Worm (Caenorhabditis elegans): ENCODE results near the gene F54H12.4.
A peak's percentile ranks its signal among the peaks of the same experiment; 100 is the strongest.

Gene F54H12.4

DNA sequence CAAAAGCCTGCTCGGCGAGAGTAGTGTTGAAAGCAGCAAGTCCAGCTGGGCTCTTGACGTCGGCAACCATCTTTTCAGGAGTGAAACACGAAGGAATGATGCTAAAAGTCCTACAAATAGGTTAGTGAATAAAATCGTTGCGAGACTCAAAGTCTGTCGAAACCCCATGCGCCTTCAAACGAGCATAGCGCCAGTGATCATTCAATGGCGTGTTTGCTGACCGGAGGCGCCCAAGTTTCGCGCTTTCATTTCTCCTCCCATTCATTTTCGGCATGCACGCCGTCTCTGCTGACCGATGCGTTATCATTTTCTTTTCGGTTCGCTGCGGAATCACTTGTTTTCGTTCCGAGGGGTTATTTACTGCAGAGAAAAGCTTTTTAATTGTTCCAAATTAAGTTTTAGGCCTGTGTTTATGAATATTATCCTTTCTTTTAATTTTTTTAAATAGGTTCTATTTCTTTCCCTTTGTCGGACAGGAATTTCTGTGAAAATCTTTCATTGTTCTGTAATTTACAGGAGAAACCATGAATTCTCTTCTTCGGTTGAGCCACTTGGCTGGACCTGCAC lies 10.7 kb upstream of the F54H12.4 start, which contains the start of the genes eef-1B.1 and aco-2:
TSS of gene eef-1B.1 (minus strand) at position 186 of the 567 bp plus-strand sequence.
TSS of gene aco-2 (plus strand) at position 517 of the 567 bp plus-strand sequence.
- peak; percentile 84 for TF ChIP-seq K11D2.4 (GFP tag; IDR thresholded peaks at IDR 0.05)
- peak; percentile 88 for TF ChIP-seq mcd-1 (GFP tag; IDR thresholded peaks at IDR 0.05)
- TF ChIP-seq mxl-1 (tag; optimal IDR thresholded peaks at IDR 0.05) = no peak
- no peak for TF ChIP-seq F57C9.4 (tag; optimal IDR thresholded peaks at IDR 0.05)
- no peak for TF ChIP-seq unc-62 (GFP tag; optimal IDR thresholded peaks at IDR 0.05)
- TF ChIP-seq K12H6.12 (tag; optimal IDR thresholded peaks at IDR 0.05) = peak; percentile 52
- peak; percentile 84 for TF ChIP-seq lin-40 (tag; optimal IDR thresholded peaks at IDR 0.05)
- TF ChIP-seq ceh-100 (GFP tag; IDR thresholded peaks at IDR 0.05) = peak; percentile 68
- TF ChIP-seq F49E8.2 (tag; optimal IDR thresholded peaks at IDR 0.05; ENCODE audit: insufficient read depth) = no peak
- no peak for TF ChIP-seq ceh-40 (GFP tag; IDR thresholded peaks at IDR 0.05)
- no peak for TF ChIP-seq Y56A3A.18 (GFP tag; IDR thresholded peaks at IDR 0.05)
- TF ChIP-seq zfh-2 (GFP tag; conservative IDR thresholded peaks at IDR 0.05) = peak; percentile 89
- no peak for TF ChIP-seq hlh-26 (GFP tag; conservative IDR thresholded peaks at IDR 0.05)
- TF ChIP-seq nhr-90 (tag; optimal IDR thresholded peaks at IDR 0.05) = no peak
- TF ChIP-seq lsl-1 (GFP tag; optimal IDR thresholded peaks at IDR 0.05) = peak; percentile 72
- no peak for TF ChIP-seq snpc-1.1 (tag; optimal IDR thresholded peaks at IDR 0.05; ENCODE audit: insufficient read depth)
- no peak for TF ChIP-seq egl-18 (GFP tag; IDR thresholded peaks at IDR 0.05)
- no peak for TF ChIP-seq F57A8.1 (GFP tag; optimal IDR thresholded peaks at IDR 0.05)
- peak; percentile 77 for TF ChIP-seq ceh-27 (GFP tag; optimal IDR thresholded peaks at IDR 0.05)
- TF ChIP-seq rec-8 (tag; optimal IDR thresholded peaks at IDR 0.05) = no peak
- TF ChIP-seq ets-4 (GFP tag; optimal IDR thresholded peaks at IDR 0.05) = peak; percentile 63
- TF ChIP-seq mes-4 (tag; optimal IDR thresholded peaks at IDR 0.05) = no peak
- no peak for TF ChIP-seq fkh-3 (tag; optimal IDR thresholded peaks at IDR 0.05)
- peak; percentile 70; the same call in 1 of the 2 replicates for TF ChIP-seq B0336.3 (GFP tag; IDR thresholded peaks at IDR 0.05)
- TF ChIP-seq chd-7 (tag; optimal IDR thresholded peaks at IDR 0.05) = no peak
- TF ChIP-seq B0019.2 (GFP tag; conservative IDR thresholded peaks at IDR 0.05) = no peak
- no peak for TF ChIP-seq lin-26 (GFP tag; IDR thresholded peaks at IDR 0.05)
- no peak for TF ChIP-seq nhr-120 (GFP tag; IDR thresholded peaks at IDR 0.05)
- TF ChIP-seq bed-2 (GFP tag; IDR thresholded peaks at IDR 0.05) = no peak
- peak; percentile 87 for TF ChIP-seq egl-44 (GFP tag; IDR thresholded peaks at IDR 0.05)
- TF ChIP-seq F10E7.11 (tag; optimal IDR thresholded peaks at IDR 0.05) = no peak
- TF ChIP-seq F33H1.4 (GFP tag; IDR thresholded peaks at IDR 0.05) = peak; percentile 89
- no peak for TF ChIP-seq aptf-2 (GFP tag; conservative IDR thresholded peaks at IDR 0.05)
- no peak for TF ChIP-seq B0035.1 (tag; optimal IDR thresholded peaks at IDR 0.05)
- no peak for TF ChIP-seq attf-6 (GFP tag; IDR thresholded peaks at IDR 0.05)
- TF ChIP-seq rcor-1 (GFP tag; IDR thresholded peaks at IDR 0.05) = peak; percentile 67
- TF ChIP-seq dpff-1 (tag; optimal IDR thresholded peaks at IDR 0.05) = no peak
- TF ChIP-seq let-526 (GFP tag; IDR thresholded peaks at IDR 0.05) = no peak
- peak; percentile 56 for TF ChIP-seq D2030.7 (GFP tag; IDR thresholded peaks at IDR 0.05)
- peak; percentile 68 for TF ChIP-seq dpl-1 (GFP tag; optimal IDR thresholded peaks at IDR 0.05)
- TF ChIP-seq ama-1 (optimal IDR thresholded peaks at IDR 0.05) = peak; percentile 33
- no peak for TF ChIP-seq ama-1 (GFP tag; optimal IDR thresholded peaks at IDR 0.05)
- TF ChIP-seq madf-10 (tag; optimal IDR thresholded peaks at IDR 0.05) = peak; percentile 52
- TF ChIP-seq C06A6.2 (GFP tag; conservative IDR thresholded peaks at IDR 0.05) = peak; percentile 64; the same call in 1 of the 2 replicates
- no peak for TF ChIP-seq hsf-1 (GFP tag; IDR thresholded peaks at IDR 0.05)
- TF ChIP-seq cebp-2 (GFP tag; IDR thresholded peaks at IDR 0.05) = no peak
- TF ChIP-seq ztf-26 (tag; optimal IDR thresholded peaks at IDR 0.05) = peak; percentile 74
- no peak for TF ChIP-seq nfya-2 (GFP tag; IDR thresholded peaks at IDR 0.05)
- TF ChIP-seq snpc-1.3 (tag; optimal IDR thresholded peaks at IDR 0.05; ENCODE audit: insufficient read depth) = peak; percentile 11
